Worm (Caenorhabditis elegans) whole organism, L3 larva: ENCODE measurements around the gene nlp-50.

Source experiments
- aly-2 ChIP-seq: fragments of 150-350 bp; optimal IDR thresholded peaks from 2 replicates; lab custom pipeline; 2014; ENCODE audit warnings: missing biosample characterization, missing genetic modification characterization
- ama-1 ChIP-seq: fragments of 150-350 bp; optimal IDR thresholded peaks from 2 replicates; lab custom pipeline; 2018
- ceh-82 ChIP-seq: fragments of 150-350 bp; optimal IDR thresholded peaks from 2 replicates; lab custom pipeline; 2014; ENCODE audit warnings: missing biosample characterization, missing genetic modification characterization
- eor-1 ChIP-seq, 2 experiments: fragments of 150-350 bp; optimal IDR thresholded peaks; 2 replicates each; lab custom pipeline; 2014 to 2018; ENCODE audit warnings: missing biosample characterization in 2 of 2, missing genetic modification characterization in 2 of 2
- fkh-2 ChIP-seq: fragments of 150-350 bp; optimal IDR thresholded peaks from 2 replicates; lab custom pipeline; 2014; ENCODE audit warnings: missing biosample characterization, missing genetic modification reagents, missing genetic modification characterization
- fos-1 ChIP-seq: fragments of 150-350 bp; optimal IDR thresholded peaks from 2 replicates; lab custom pipeline; 2014; ENCODE audit warnings: missing biosample characterization, missing genetic modification characterization
- lin-39 ChIP-seq: fragments of 150-350 bp; optimal IDR thresholded peaks from 2 replicates; lab custom pipeline; 2018; ENCODE audit warnings: missing biosample characterization, missing genetic modification reagents, missing genetic modification characterization
- mdl-1 ChIP-seq: fragments of 150-350 bp; optimal IDR thresholded peaks from 2 replicates; lab custom pipeline; 2014; ENCODE audit warnings: missing biosample characterization, missing genetic modification characterization
- nhr-76 ChIP-seq: fragments of 150-350 bp; sonication (generic microtip); optimal IDR thresholded peaks from 5 replicates; lab custom pipeline; 2014; ENCODE audit warnings: missing biosample characterization, missing genetic modification characterization
- nhr-77 ChIP-seq: fragments of 150-350 bp; optimal IDR thresholded peaks from 2 replicates; lab custom pipeline; 2014; ENCODE audit warnings: missing biosample characterization, missing genetic modification characterization
- unc-62 ChIP-seq: fragments of 150-350 bp; sonication (generic microtip); optimal IDR thresholded peaks from 4 replicates; lab custom pipeline; 2014; ENCODE audit warnings: missing biosample characterization, missing genetic modification reagents, missing genetic modification characterization

DNA sequence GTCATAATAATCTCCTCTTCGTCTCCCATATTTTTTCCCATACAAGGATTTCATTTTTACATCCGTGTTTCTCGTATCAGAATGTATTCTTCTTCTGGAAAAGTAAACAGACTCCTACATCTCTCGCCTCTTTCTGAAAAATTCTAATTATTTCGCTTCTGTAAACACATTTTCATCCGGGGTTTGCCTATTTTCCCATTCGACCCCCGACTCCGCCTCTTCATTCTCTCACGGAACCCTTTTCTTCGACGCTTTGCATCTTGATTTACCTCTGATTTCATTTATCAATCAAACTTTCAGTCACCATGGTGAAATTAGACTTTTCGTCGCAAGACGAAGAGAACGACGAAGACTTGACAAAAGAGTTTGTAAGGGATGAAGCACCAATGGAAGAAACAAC, 45.8 kb downstream of the nlp-50 start, which contains the start of gene snt-1:
- no peak for TF ChIP-seq fkh-2
- TF ChIP-seq unc-62: no peak
- TF ChIP-seq nhr-77 (tag; lab: Kevin White, UChicago): no peak
- TF ChIP-seq aly-2 (tag; lab: Kevin White, UChicago): no peak
- TF ChIP-seq eor-1 (tag; optimal IDR thresholded peaks at IDR 0.05; lab: Kevin White, UChicago): no peak
- no peak for TF ChIP-seq ama-1
- TF ChIP-seq mdl-1: no peak
- no peak for TF ChIP-seq nhr-76
- TF ChIP-seq ceh-82 (tag; lab: Kevin White, UChicago): no peak
- no peak for TF ChIP-seq lin-39
- no peak for TF ChIP-seq fos-1 (tag; lab: Kevin White, UChicago)
